Fruit fly (Drosophila melanogaster): ENCODE results near the gene ru.

ru gene

dm6 chr3L:1420950-1421349, 50.5 kb downstream of the ru start (continued):
- TF ChIP-seq Blimp-1 (GFP tag; optimal IDR thresholded peaks at IDR 0.05) (peak; percentile 43), CG16779 (GFP tag; IDR thresholded peaks at IDR 0.05) (no peak), ci (GFP tag; IDR thresholded peaks at IDR 0.05) (no peak), CG7928 (GFP tag; optimal IDR thresholded peaks at IDR 0.05) (no peak), CG10366 (GFP tag; IDR thresholded peaks at IDR 0.05) (no peak), hkb (optimal IDR thresholded peaks at IDR 0.05) (no peak), hkb (GFP tag; IDR thresholded peaks at IDR 0.05) (no peak), Antp (GFP tag; optimal IDR thresholded peaks at IDR 0.05) (no peak), grau (tag; optimal IDR thresholded peaks at IDR 0.05) (no peak), CG4282 (GFP tag; optimal IDR thresholded peaks at IDR 0.05) (no peak), inv (GFP tag; IDR thresholded peaks at IDR 0.05; ENCODE audit: partially characterized antibody) (no peak), jumu (GFP tag; optimal IDR thresholded peaks at IDR 0.05) (no peak), CG8388 (GFP tag; optimal IDR thresholded peaks at IDR 0.05) (no peak), tgo (GFP tag; IDR thresholded peaks at IDR 0.05) (no peak), Sin3A (optimal IDR thresholded peaks at IDR 0.05) (no peak), ato (GFP tag; IDR thresholded peaks at IDR 0.05; ENCODE audit: partially characterized antibody) (no peak), CG14965 (GFP tag; optimal IDR thresholded peaks at IDR 0.05; ENCODE audit: borderline replicate concordance) (no peak), CG30403 (GFP tag; optimal IDR thresholded peaks at IDR 0.05) (no peak), CG3847 (GFP tag; IDR thresholded peaks at IDR 0.05) (no peak), CG32532 (GFP tag; IDR thresholded peaks at IDR 0.05) (no peak), CG7745 (tag; optimal IDR thresholded peaks at IDR 0.05) (no peak), CG1603 (tag; optimal IDR thresholded peaks at IDR 0.05) (peak; percentile 5), CG10654 (GFP tag; optimal IDR thresholded peaks at IDR 0.05) (no peak), Aef1 (GFP tag; IDR thresholded peaks at IDR 0.05) (no peak), insv (GFP tag; optimal IDR thresholded peaks at IDR 0.05) (no peak), chinmo (GFP tag; IDR thresholded peaks at IDR 0.05; ENCODE audit: partially characterized antibody) (no peak), Camta (GFP tag; optimal IDR thresholded peaks at IDR 0.05) (no peak), CG12391 (tag; optimal IDR thresholded peaks at IDR 0.05) (no peak), HmgZ (tag; optimal IDR thresholded peaks at IDR 0.05) (no peak), HmgD (GFP tag; optimal IDR thresholded peaks at IDR 0.05) (no peak), Gug (GFP tag; IDR thresholded peaks at IDR 0.05) (no peak), zen (tag; optimal IDR thresholded peaks at IDR 0.05) (no peak), CG9215 (GFP tag; IDR thresholded peaks at IDR 0.05) (no peak), CG7271 (tag; optimal IDR thresholded peaks at IDR 0.05) (peak; percentile 26), Dip3 (GFP tag; optimal IDR thresholded peaks at IDR 0.05) (no peak), Usf (GFP tag; optimal IDR thresholded peaks at IDR 0.05) (no peak), ash1 (GFP tag; optimal IDR thresholded peaks at IDR 0.05) (no peak), CG13287 (GFP tag; IDR thresholded peaks at IDR 0.05; ENCODE audit: partially characterized antibody) (no peak), sim (GFP tag; IDR thresholded peaks at IDR 0.05) (no peak; the same call in 1 of the 2 replicates), CG6689 (GFP tag; IDR thresholded peaks at IDR 0.05) (0 out of 2 replicates have a peak, but pooled peaks have one; percentile 5), CG4424 (GFP tag; optimal IDR thresholded peaks at IDR 0.05) (peak; percentile 41), Ada2b (GFP tag; IDR thresholded peaks at IDR 0.05) (no peak), NfI (GFP tag; optimal IDR thresholded peaks at IDR 0.05) (no peak), CG7839 (tag; optimal IDR thresholded peaks at IDR 0.05) (no peak), CG12236 (GFP tag; optimal IDR thresholded peaks at IDR 0.05) (no peak), kah (GFP tag; optimal IDR thresholded peaks at IDR 0.05) (no peak), CG18599 (GFP tag; optimal IDR thresholded peaks at IDR 0.05) (no peak), D (optimal IDR thresholded peaks at IDR 0.05) (no peak), D (GFP tag; optimal IDR thresholded peaks at IDR 0.05) (peak; percentile 18), peb (GFP tag; IDR thresholded peaks at IDR 0.05) (no peak), dan (GFP tag; IDR thresholded peaks at IDR 0.05) (no peak), CG11093 (GFP tag; IDR thresholded peaks at IDR 0.05) (no peak), CG31441 (GFP tag; IDR thresholded peaks at IDR 0.05) (0 out of 2 replicates have a peak, but pooled peaks have one; percentile 10)

All from whole organism, embryonic.